Fruit fly (Drosophila melanogaster) whole organism, embryonic: ENCODE results near the gene CG6005.
A peak's percentile ranks its signal among the peaks of the same experiment; 100 is the strongest.

ENCODE experiments used
- Adf1 ChIP-seq: fragments of 200-800 bp; sonication (Bioruptor generic); IDR thresholded peaks from 2 replicates; pipeline ENCODE4 v1.3.6; 2022; ENCODE audit warnings: missing biosample characterization, missing genetic modification characterization
- C15 ChIP-seq: fragments of 200-800 bp; sonication (Bioruptor generic); IDR thresholded peaks from 3 replicates; pipeline ENCODE4 v1.3.6; 2022; ENCODE audit warnings: missing biosample characterization, missing genetic modification characterization
- CG11247 ChIP-seq: fragments of 200-800 bp; sonication (Bioruptor generic); IDR thresholded peaks from 2 replicates; pipeline ENCODE4 v1.3.6; 2022; ENCODE audit warnings: missing biosample characterization, missing genetic modification characterization
- CG11456 ChIP-seq: fragments of 200-800 bp; sonication (Bioruptor generic); IDR thresholded peaks from 3 replicates; pipeline ENCODE4 v1.3.6; 2022; ENCODE audit warnings: missing biosample characterization, missing genetic modification characterization
- CG15601 ChIP-seq: fragments of 200-800 bp; sonication (Bioruptor generic); optimal IDR thresholded peaks from 3 replicates; lab custom pipeline; 2019; ENCODE audit warnings: missing biosample characterization, mild to moderate bottlenecking, missing genetic modification characterization, moderate library complexity
- CG17829 ChIP-seq: fragments of 200-800 bp; optimal IDR thresholded peaks from 2 replicates; lab custom pipeline; 2019; ENCODE audit warnings: missing biosample characterization, mild to moderate bottlenecking, missing genetic modification characterization, moderate library complexity
- CG17912 ChIP-seq: fragments of 200-800 bp; sonication (Bioruptor generic); optimal IDR thresholded peaks from 2 replicates; lab custom pipeline; 2018; ENCODE audit warnings: missing biosample characterization, mild to moderate bottlenecking, missing genetic modification characterization
- CG18011 ChIP-seq: fragments of 200-800 bp; sonication (Bioruptor generic); optimal IDR thresholded peaks from 2 replicates; lab custom pipeline; 2017; ENCODE audit warnings: missing biosample characterization, missing genetic modification characterization, mild to moderate bottlenecking, moderate library complexity, missing genotype
- CG18262 ChIP-seq: fragments of 200-800 bp; optimal IDR thresholded peaks from 3 replicates; lab custom pipeline; 2019; ENCODE audit warnings: missing biosample characterization, mild to moderate bottlenecking, missing genetic modification characterization, moderate library complexity
- CG6175 ChIP-seq: fragments of 200-800 bp; sonication (Bioruptor generic); IDR thresholded peaks from 3 replicates; pipeline ENCODE4 v1.3.6; 2022; ENCODE audit warnings: missing biosample characterization, missing genetic modification characterization
- CG6683 ChIP-seq: fragments of 200-800 bp; sonication (Bioruptor generic); optimal IDR thresholded peaks from 2 replicates; lab custom pipeline; 2017; ENCODE audit warnings: missing biosample characterization, mild to moderate bottlenecking, missing genetic modification characterization, missing genetic modification reagents
- CG7786 ChIP-seq: fragments of 200-800 bp; sonication (Bioruptor generic); optimal IDR thresholded peaks from 2 replicates; lab custom pipeline; 2016; ENCODE audit warnings: missing biosample characterization, missing genetic modification characterization
- CG7987 ChIP-seq: fragments of 200-800 bp; sonication (Bioruptor generic); optimal IDR thresholded peaks from 2 replicates; lab custom pipeline; 2018; ENCODE audit warnings: missing biosample characterization, mild to moderate bottlenecking, missing genetic modification characterization, moderate library complexity
- CG8359 ChIP-seq: fragments of 200-800 bp; sonication (Bioruptor generic); optimal IDR thresholded peaks from 2 replicates; lab custom pipeline; 2017; ENCODE audit warnings: missing biosample characterization, mild to moderate bottlenecking, missing genetic modification characterization, borderline replicate concordance
- CG9437 ChIP-seq: fragments of 200-800 bp; sonication (Bioruptor generic); optimal IDR thresholded peaks from 2 replicates; lab custom pipeline; 2018; ENCODE audit warnings: missing biosample characterization, mild to moderate bottlenecking, missing genetic modification characterization
- Camta ChIP-seq: fragments of 200-800 bp; sonication (Bioruptor generic); optimal IDR thresholded peaks from 2 replicates; lab custom pipeline; 2016; ENCODE audit warnings: missing biosample characterization, missing genetic modification characterization
- Dad ChIP-seq: fragments of 200-800 bp; sonication (Bioruptor generic); optimal IDR thresholded peaks from 3 replicates; lab custom pipeline; 2016; ENCODE audit warnings: missing biosample characterization, missing genetic modification characterization
- Doc3 ChIP-seq: fragments of 200-800 bp; sonication (Bioruptor generic); IDR thresholded peaks from 3 replicates; pipeline ENCODE4 v1.3.6; 2022; ENCODE audit warnings: missing biosample characterization, missing genetic modification characterization; ENCODE audit not compliant: partially characterized antibody
- Drgx ChIP-seq: fragments of 200-800 bp; sonication (Bioruptor generic); IDR thresholded peaks from 2 replicates; pipeline ENCODE4 v1.3.6; 2022; ENCODE audit warnings: missing biosample characterization, missing genetic modification characterization
- E2f1 ChIP-seq: fragments of 200-800 bp; sonication (Bioruptor generic); IDR thresholded peaks from 2 replicates; pipeline ENCODE4 v1.3.6; 2022; ENCODE audit warnings: missing biosample characterization, missing genetic modification characterization
- E2f2 ChIP-seq: fragments of 200-800 bp; sonication (Bioruptor generic); IDR thresholded peaks from 2 replicates; pipeline ENCODE4 v1.3.6; 2022; ENCODE audit warnings: missing biosample characterization, missing genetic modification characterization
- Ets97D ChIP-seq: fragments of 200-800 bp; sonication (Bioruptor generic); optimal IDR thresholded peaks from 3 replicates; lab custom pipeline; 2016; ENCODE audit warnings: missing biosample characterization, missing genetic modification characterization
- Lpt ChIP-seq: fragments of >200 bp; optimal IDR thresholded peaks from 2 replicates; lab custom pipeline; 2018; ENCODE audit warnings: missing biosample characterization, missing genetic modification characterization
- MTF-1 ChIP-seq: fragments of 200-800 bp; sonication (Bioruptor generic); optimal IDR thresholded peaks from 2 replicates; lab custom pipeline; 2018; ENCODE audit warnings: missing biosample characterization, mild to moderate bottlenecking, missing genetic modification characterization, borderline replicate concordance
- Mad ChIP-seq: fragments of 200-800 bp; sonication (Bioruptor generic); optimal IDR thresholded peaks from 2 replicates; lab custom pipeline; 2016; ENCODE audit warnings: missing biosample characterization, missing genetic modification characterization
- Max ChIP-seq: fragments of 200-800 bp; sonication (Bioruptor generic); optimal IDR thresholded peaks from 2 replicates; lab custom pipeline; 2016; ENCODE audit warnings: missing biosample characterization, mild to moderate bottlenecking, missing genetic modification characterization
- Mrtf ChIP-seq: fragments of 200-800 bp; sonication (Bioruptor generic); IDR thresholded peaks from 3 replicates; pipeline ENCODE4 v1.3.6; 2022; ENCODE audit warnings: missing biosample characterization, missing genetic modification characterization
- Neu2 ChIP-seq: fragments of 200-800 bp; sonication (Bioruptor generic); optimal IDR thresholded peaks from 3 replicates; lab custom pipeline; 2016; ENCODE audit warnings: missing biosample characterization, missing genetic modification characterization, borderline replicate concordance
- Oaz ChIP-seq: fragments of 200-800 bp; sonication (Bioruptor generic); IDR thresholded peaks from 2 replicates; pipeline ENCODE4 v1.3.6; 2022; ENCODE audit warnings: missing biosample characterization, missing genetic modification characterization
- Oli ChIP-seq: fragments of 200-800 bp; sonication (Bioruptor generic); optimal IDR thresholded peaks from 2 replicates; lab custom pipeline; 2018; ENCODE audit warnings: missing biosample characterization, mild to moderate bottlenecking, missing genetic modification characterization, moderate library complexity
- PHDP ChIP-seq: fragments of 200-800 bp; sonication (Bioruptor generic); optimal IDR thresholded peaks from 3 replicates; lab custom pipeline; 2018; ENCODE audit warnings: missing biosample characterization, mild to moderate bottlenecking, missing genetic modification characterization, moderate library complexity
- Six4 ChIP-seq: fragments of 200-800 bp; sonication (Bioruptor generic); optimal IDR thresholded peaks from 2 replicates; lab custom pipeline; 2016; ENCODE audit warnings: missing biosample characterization, missing genetic modification characterization
- Ssrp ChIP-seq: fragments of 200-800 bp; sonication (Bioruptor generic); optimal IDR thresholded peaks from 2 replicates; lab custom pipeline; 2018; ENCODE audit warnings: missing biosample characterization, mild to moderate bottlenecking, missing genetic modification characterization, moderate library complexity
- Tbp ChIP-seq: fragments of >200 bp; optimal IDR thresholded peaks from 2 replicates; lab custom pipeline; 2018; ENCODE audit warnings: missing biosample characterization, missing genetic modification characterization
- bigmax ChIP-seq: fragments of 200-800 bp; sonication (Bioruptor generic); optimal IDR thresholded peaks from 2 replicates; lab custom pipeline; 2018; ENCODE audit warnings: missing biosample characterization, mild to moderate bottlenecking, missing genetic modification characterization
- corto ChIP-seq: fragments of 200-800 bp; sonication (Bioruptor generic); optimal IDR thresholded peaks from 2 replicates; lab custom pipeline; 2016; ENCODE audit warnings: missing biosample characterization, mild to moderate bottlenecking, missing genetic modification characterization, moderate library complexity
- fru ChIP-seq: fragments of >200 bp; optimal IDR thresholded peaks from 2 replicates; lab custom pipeline; 2017
- gro ChIP-seq: fragments of 200-800 bp; sonication (Bioruptor generic); optimal IDR thresholded peaks from 2 replicates; lab custom pipeline; 2016; ENCODE audit warnings: missing biosample characterization, missing genetic modification characterization
- gsb-n ChIP-seq: fragments of 200-800 bp; sonication (Bioruptor generic); optimal IDR thresholded peaks from 3 replicates; lab custom pipeline; 2018; ENCODE audit warnings: missing biosample characterization, mild to moderate bottlenecking, missing genetic modification characterization
- ind ChIP-seq: fragments of 200-800 bp; sonication (Bioruptor generic); optimal IDR thresholded peaks from 3 replicates; lab custom pipeline; 2016; ENCODE audit warnings: missing biosample characterization, missing genetic modification characterization
- inv ChIP-seq: fragments of 200-800 bp; sonication (Bioruptor generic); IDR thresholded peaks from 2 replicates; pipeline ENCODE4 v1.3.6; 2022; ENCODE audit warnings: missing biosample characterization, missing genetic modification characterization; ENCODE audit not compliant: partially characterized antibody
- jing ChIP-seq: fragments of 200-800 bp; sonication (Bioruptor generic); optimal IDR thresholded peaks from 2 replicates; lab custom pipeline; 2018; ENCODE audit warnings: missing biosample characterization, mild to moderate bottlenecking, missing genetic modification characterization
- onecut ChIP-seq: fragments of 200-800 bp; sonication (Bioruptor generic); IDR thresholded peaks from 2 replicates; pipeline ENCODE4 v1.3.6; 2022; ENCODE audit warnings: missing biosample characterization, missing genetic modification characterization
- pan ChIP-seq, 4 experiments: fragments of >200 bp in 3 of 4; fragments of 200-800 bp in 1 of 4; sonication (Bioruptor generic) in 1 of 4; optimal IDR thresholded peaks in 3 of 4; IDR thresholded peaks in 1 of 4; 2 replicates each; pipeline versions ENCODE4 v1.3.6 to Lab custom; 2017 to 2022; ENCODE audit warnings: missing biosample characterization in 2 of 4, missing genetic modification characterization in 2 of 4, mixed read lengths in 1 of 4
- pb ChIP-seq: fragments of 200-800 bp; sonication (Bioruptor generic); optimal IDR thresholded peaks from 3 replicates; lab custom pipeline; 2016; ENCODE audit warnings: missing biosample characterization, missing genetic modification characterization
- rib ChIP-seq: fragments of 200-800 bp; sonication (Bioruptor generic); IDR thresholded peaks from 2 replicates; pipeline ENCODE4 v1.3.6; 2022; ENCODE audit warnings: missing biosample characterization, missing genetic modification characterization
- schlank ChIP-seq: fragments of 200-800 bp; sonication (Bioruptor generic); optimal IDR thresholded peaks from 2 replicates; lab custom pipeline; 2018; ENCODE audit warnings: missing biosample characterization, mild to moderate bottlenecking, missing genetic modification characterization
- stc ChIP-seq: fragments of 200-800 bp; sonication (Bioruptor generic); IDR thresholded peaks from 2 replicates; pipeline ENCODE4 v1.3.6; 2022; ENCODE audit warnings: missing biosample characterization, missing genetic modification characterization
- tgo ChIP-seq: fragments of 200-800 bp; sonication (Bioruptor generic); IDR thresholded peaks from 3 replicates; pipeline ENCODE4 v1.3.6; 2022; ENCODE audit warnings: missing biosample characterization, missing genetic modification characterization
- twi ChIP-seq: fragments of 200-800 bp; optimal IDR thresholded peaks from 2 replicates; lab custom pipeline; 2019; ENCODE audit warnings: missing biosample characterization, mild to moderate bottlenecking, missing genetic modification characterization, moderate library complexity

Gene CG6005

DNA sequence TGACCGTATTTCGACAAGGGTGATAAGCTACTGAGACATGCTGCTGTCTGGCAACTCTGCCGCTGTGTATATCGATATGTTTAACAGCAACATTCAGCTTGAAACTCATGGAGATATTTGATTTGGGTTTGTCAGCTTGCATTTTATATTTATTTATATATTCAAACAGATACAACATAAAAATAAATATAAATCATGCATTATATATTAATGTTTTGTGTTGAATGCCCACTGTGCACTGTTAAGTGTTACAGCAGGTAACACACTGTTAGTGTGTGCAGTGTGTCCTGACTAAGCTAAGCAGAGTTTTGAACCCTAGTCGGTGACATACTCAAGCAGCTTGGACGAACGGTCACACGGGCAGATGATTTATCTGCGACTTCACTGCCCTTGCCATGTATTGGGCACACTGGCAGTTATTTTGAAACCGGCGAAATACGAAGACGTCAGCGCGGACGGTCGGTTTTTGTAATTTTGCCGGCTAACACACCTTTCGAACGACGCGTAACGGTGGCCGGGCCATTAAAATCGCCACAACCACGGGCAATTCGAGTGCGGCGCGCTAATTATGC lies 40.1 kb downstream of the CG6005 start, which contains the start of the genes snRNP-U1-C and gukh (continued):
- TF ChIP-seq Mad: peak; percentile 43
- peak; percentile 54 for TF ChIP-seq schlank (tag; lab: Kevin White, UChicago)
- TF ChIP-seq CG9437 (GFP tag; lab: Kevin White, UChicago): peak; percentile 53
- TF ChIP-seq pan (optimal IDR thresholded peaks at IDR 0.05; lab: Kevin White, UChicago): no peak
- peak in 1 of 2 experiments; percentile 86 for TF ChIP-seq pan (GFP tag; optimal IDR thresholded peaks at IDR 0.05 in 1 of 2, IDR thresholded peaks at IDR 0.05 in 1 of 2)
- TF ChIP-seq Lpt (GFP tag; lab: Kevin White, UChicago): no peak
- TF ChIP-seq CG11456: peak; percentile 84
- no peak for TF ChIP-seq fru (lab: Kevin White, UChicago)
- TF ChIP-seq tgo: peak; percentile 85; the same call in 2 of the 3 replicates
- no peak for TF ChIP-seq CG8359
- TF ChIP-seq jing (GFP tag; lab: Kevin White, UChicago): peak; percentile 42
- TF ChIP-seq CG17829 (tag; lab: Kevin White, UChicago): peak; percentile 92
- peak; percentile 70 for TF ChIP-seq gsb-n
- TF ChIP-seq Ets97D: peak; percentile 80
- peak; percentile 35; the same call in 1 of the 2 replicates for TF ChIP-seq rib (GFP tag; lab: Robert Waterston, UW)
- TF ChIP-seq CG6175: peak; percentile 66; the same call in 1 of the 3 replicates
- peak; percentile 59 for TF ChIP-seq Ssrp (tag; lab: Kevin White, UChicago)
- peak; percentile 78 for TF ChIP-seq E2f1 (GFP tag; lab: Robert Waterston, UW)
- TF ChIP-seq CG7987 (GFP tag; lab: Kevin White, UChicago): peak; percentile 32
- no peak for TF ChIP-seq Camta (GFP tag; lab: Kevin White, UChicago)
- peak; percentile 77 for TF ChIP-seq Oaz (GFP tag; lab: Robert Waterston, UW)
- TF ChIP-seq bigmax (GFP tag; lab: Kevin White, UChicago): no peak
- TF ChIP-seq CG18262: peak; percentile 78
- TF ChIP-seq corto (GFP tag; lab: Kevin White, UChicago): peak; percentile 62
- peak; percentile 75 for TF ChIP-seq Drgx (GFP tag; lab: Robert Waterston, UW)
- peak; percentile 79 for TF ChIP-seq ind (GFP tag; lab: Kevin White, UChicago)
- peak; percentile 84 for TF ChIP-seq Adf1
- TF ChIP-seq Doc3 (GFP tag; lab: Robert Waterston, UW): peak; percentile 59
- TF ChIP-seq onecut (GFP tag; lab: Robert Waterston, UW): peak; percentile 67
- TF ChIP-seq CG15601 (tag; lab: Kevin White, UChicago): peak; percentile 73
- TF ChIP-seq Six4 (GFP tag; lab: Kevin White, UChicago): peak; percentile 54
- peak; percentile 90 for TF ChIP-seq PHDP
- no peak for TF ChIP-seq CG7786 (GFP tag; lab: Kevin White, UChicago)
- peak; percentile 81 for TF ChIP-seq CG11247
- no peak for TF ChIP-seq pb (GFP tag; lab: Kevin White, UChicago)
- TF ChIP-seq C15 (GFP tag; lab: Robert Waterston, UW): peak; percentile 56; the same call in 1 of the 3 replicates
- peak; percentile 75 for TF ChIP-seq CG18011 (GFP tag; lab: Kevin White, UChicago)
- TF ChIP-seq stc (GFP tag; lab: Robert Waterston, UW): peak; percentile 77; the same call in 1 of the 2 replicates
- TF ChIP-seq Tbp (GFP tag; lab: Kevin White, UChicago): no peak
- TF ChIP-seq CG6683 (GFP tag; lab: Kevin White, UChicago): peak; percentile 58
- TF ChIP-seq MTF-1: no peak
- TF ChIP-seq CG17912: peak; percentile 28
- TF ChIP-seq Oli (tag; lab: Kevin White, UChicago): peak; percentile 77
- peak; percentile 66 for TF ChIP-seq Max (GFP tag; lab: Kevin White, UChicago)
- no peak for TF ChIP-seq Dad (GFP tag; lab: Kevin White, UChicago)
- peak; percentile 71 for TF ChIP-seq gro
- TF ChIP-seq Neu2 (GFP tag; lab: Kevin White, UChicago): no peak
- peak; percentile 66 for TF ChIP-seq twi (tag; lab: Kevin White, UChicago)
- peak; percentile 53 for TF ChIP-seq inv (GFP tag; lab: Robert Waterston, UW)
- TF ChIP-seq Mrtf (GFP tag; lab: Robert Waterston, UW): peak; percentile 81
- peak; percentile 76 for TF ChIP-seq E2f2 (GFP tag; lab: Robert Waterston, UW)
